Worm (Caenorhabditis elegans) whole organism, L1 larva: ENCODE results near the gene srh-87.

Experiments used
- mep-1 ChIP-seq: fragments of 150-350 bp; optimal IDR thresholded peaks from 2 replicates; lab custom pipeline; 2014; ENCODE audit warnings: missing biosample characterization, missing genetic modification characterization
- nhr-237 ChIP-seq: fragments of 150-350 bp; optimal IDR thresholded peaks from 2 replicates; lab custom pipeline; 2014; ENCODE audit warnings: missing biosample characterization, missing genetic modification characterization
- nhr-77 ChIP-seq: fragments of 150-350 bp; optimal IDR thresholded peaks from 2 replicates; lab custom pipeline; 2014; ENCODE audit warnings: missing biosample characterization, missing genetic modification characterization
- snu-23 ChIP-seq: sonication (generic microtip); optimal IDR thresholded peaks from 2 replicates; lab custom pipeline; 2016; ENCODE audit warnings: missing genetic modification characterization, missing compliant biosample characterization
- sox-4 ChIP-seq: sonication (generic microtip); optimal IDR thresholded peaks from 2 replicates; lab custom pipeline; 2016; ENCODE audit warnings: missing genetic modification characterization, missing compliant biosample characterization
- zag-1 ChIP-seq: fragments of 150-350 bp; optimal IDR thresholded peaks from 2 replicates; lab custom pipeline; 2014; ENCODE audit warnings: missing biosample characterization, missing genetic modification characterization

DNA sequence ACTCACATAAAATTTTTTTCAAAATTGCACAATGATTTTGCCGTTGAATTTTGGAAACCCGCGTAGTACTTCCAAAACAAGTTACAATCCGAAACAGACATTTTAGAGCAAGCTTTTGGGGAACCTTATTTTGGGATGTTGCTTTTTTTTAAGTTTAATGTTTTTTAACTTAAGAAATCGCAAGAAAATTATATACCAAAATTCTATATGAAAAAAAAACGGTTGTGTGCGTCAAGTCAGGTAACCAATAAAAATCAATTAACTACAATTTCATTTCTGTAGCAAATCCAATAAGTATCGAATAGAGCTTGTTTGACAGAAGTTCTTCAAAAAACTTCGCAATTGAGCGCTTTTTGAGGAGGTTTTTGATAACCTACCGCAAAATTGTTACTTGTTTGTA lies 37.8 kb upstream of the srh-87 start, which contains the start of gene srw-117:
- TF ChIP-seq mep-1 (tag; lab: Kevin White, UChicago) (no peak), snu-23 (GFP tag; lab: Kevin White, UChicago) (no peak), nhr-77 (tag; lab: Kevin White, UChicago) (no peak), nhr-237 (tag; lab: Kevin White, UChicago) (no peak), sox-4 (tag; lab: Kevin White, UChicago) (no peak), zag-1 (tag; lab: Kevin White, UChicago) (no peak)
